Worm (Caenorhabditis elegans) whole organism, L2 larva: ENCODE results near the gene pigw-1.

Source experiments
- gmeb-1 ChIP-seq: fragments of 150-350 bp; optimal IDR thresholded peaks from 2 replicates; lab custom pipeline; 2014; ENCODE audit warnings: missing biosample characterization, missing genetic modification characterization
- nhr-237 ChIP-seq: fragments of 150-350 bp; optimal IDR thresholded peaks from 2 replicates; lab custom pipeline; 2014; ENCODE audit warnings: missing biosample characterization, missing genetic modification characterization

ce11 chrII:2864229-2864628, 20.5 kb downstream of the pigw-1 start, which contains the start of gene Y110A2AL.5:
- TF ChIP-seq gmeb-1 (tag; lab: Kevin White, UChicago) (no peak), nhr-237 (tag; lab: Kevin White, UChicago) (no peak)
